Worm (Caenorhabditis elegans) whole organism, L4 larva: ENCODE results near the gene egl-43.

Experiments used
- D1046.2 ChIP-seq: fragments of 200-800 bp; sonication (Bioruptor generic); IDR thresholded peaks from 2 replicates; pipeline ENCODE4 v1.3.6; 2022; ENCODE audit warnings: missing genetic modification characterization, missing compliant biosample characterization
- F49E8.2 ChIP-seq: sonication (generic microtip); optimal IDR thresholded peaks from 2 replicates; lab custom pipeline; 2016; ENCODE audit warnings: missing compliant biosample characterization, mild to moderate bottlenecking, missing genetic modification characterization, borderline replicate concordance
- T26A8.4 ChIP-seq: fragments of 200-800 bp; sonication (Bioruptor generic); IDR thresholded peaks from 2 replicates; pipeline ENCODE4 v1.3.6; 2022; ENCODE audit warnings: missing genetic modification characterization, missing compliant biosample characterization
- Y105C5A.15 ChIP-seq: fragments of 200-800 bp; sonication (Bioruptor generic); IDR thresholded peaks from 2 replicates; pipeline ENCODE4 v1.3.6; 2022; ENCODE audit warnings: missing genetic modification characterization, missing compliant biosample characterization
- Y5F2A.4 ChIP-seq: fragments of 200-800 bp; sonication (Bioruptor generic); optimal IDR thresholded peaks from 2 replicates; lab custom pipeline; 2018; ENCODE audit warnings: mild to moderate bottlenecking, missing genetic modification characterization, missing compliant biosample characterization
- Y75B8A.6 ChIP-seq: fragments of 200-800 bp; sonication (Bioruptor generic); IDR thresholded peaks from 2 replicates; pipeline ENCODE4 v1.3.6; 2022; ENCODE audit warnings: missing genetic modification reagents, missing genetic modification characterization, missing compliant biosample characterization
- ZK546.5 ChIP-seq, 2 experiments: sonication (generic microtip); optimal IDR thresholded peaks; 2 replicates each; lab custom pipeline; 2017; ENCODE audit warnings: missing biosample characterization in 2 of 2, missing genetic modification characterization in 2 of 2
- aha-1 ChIP-seq: fragments of 150-350 bp; peaks from one replicate; lab custom pipeline; 2014; ENCODE audit warnings: missing biosample characterization, missing genetic modification characterization
- ama-1 ChIP-seq: fragments of 150-350 bp; optimal IDR thresholded peaks from 2 replicates; lab custom pipeline; 2014; ENCODE audit warnings: inconsistent platforms, mixed read lengths
- ceh-28 ChIP-seq: fragments of 150-350 bp; optimal IDR thresholded peaks from 2 replicates; lab custom pipeline; 2014; ENCODE audit warnings: missing biosample characterization, missing genetic modification reagents, missing genetic modification characterization
- ceh-44 ChIP-seq: fragments of 200-800 bp; sonication (Bioruptor generic); IDR thresholded peaks from 2 replicates; pipeline ENCODE4 v1.3.6; 2022; ENCODE audit warnings: missing genetic modification reagents, missing genetic modification characterization, missing compliant biosample characterization
- ceh-62 ChIP-seq: sonication (generic microtip); optimal IDR thresholded peaks from 2 replicates; lab custom pipeline; 2017; ENCODE audit warnings: missing biosample characterization, missing genetic modification characterization
- ces-1 ChIP-seq: fragments of 150-350 bp; sonication (generic microtip); optimal IDR thresholded peaks from 4 replicates; lab custom pipeline; 2014; ENCODE audit warnings: missing biosample characterization, missing genetic modification reagents, missing genetic modification characterization
- ctbp-1 ChIP-seq: fragments of 200-800 bp; sonication (Bioruptor generic); IDR thresholded peaks from 2 replicates; pipeline ENCODE4 v1.3.6; 2022; ENCODE audit warnings: missing genetic modification reagents, missing genetic modification characterization, missing compliant biosample characterization
- daf-12 ChIP-seq: fragments of 150-350 bp; optimal IDR thresholded peaks from 2 replicates; lab custom pipeline; 2014; ENCODE audit warnings: missing biosample characterization, missing genetic modification reagents, missing genetic modification characterization
- daf-16 ChIP-seq, 3 experiments: sonication (generic microtip); optimal IDR thresholded peaks; 2 replicates each; lab custom pipeline; 2016 to 2017; ENCODE audit warnings: missing genetic modification characterization in 3 of 3, missing genetic modification reagents in 3 of 3, mild to moderate bottlenecking in 2 of 3, missing compliant biosample characterization in 2 of 3, missing biosample characterization in 1 of 3, moderate library complexity in 1 of 3
- daf-8 ChIP-seq: fragments of 200-800 bp; sonication (Bioruptor generic); IDR thresholded peaks from 2 replicates; pipeline ENCODE4 v1.3.6; 2022; ENCODE audit warnings: missing genetic modification characterization, missing compliant biosample characterization
- dmd-9 ChIP-seq: fragments of 200-800 bp; sonication (Bioruptor generic); IDR thresholded peaks from 2 replicates; pipeline ENCODE4 v1.3.6; 2022; ENCODE audit warnings: missing genetic modification reagents, missing genetic modification characterization, missing compliant biosample characterization
- dpl-1 ChIP-seq: fragments of 150-350 bp; optimal IDR thresholded peaks from 2 replicates; lab custom pipeline; 2014; ENCODE audit warnings: missing biosample characterization, missing genetic modification reagents, missing genetic modification characterization
- duxl-1 ChIP-seq: sonication (generic microtip); optimal IDR thresholded peaks from 2 replicates; lab custom pipeline; 2016; ENCODE audit warnings: mild to moderate bottlenecking, missing genetic modification characterization, moderate library complexity, missing compliant biosample characterization; ENCODE audit not compliant: poor library complexity
- dve-1 ChIP-seq: sonication (generic microtip); optimal IDR thresholded peaks from 2 replicates; lab custom pipeline; 2017; ENCODE audit warnings: antibody characterized with exemption, mild to moderate bottlenecking, missing genetic modification characterization, missing compliant biosample characterization; ENCODE audit not compliant: insufficient read depth
- egl-27 ChIP-seq: sonication (generic microtip); optimal IDR thresholded peaks from 3 replicates; lab custom pipeline; 2017; ENCODE audit warnings: missing biosample characterization, missing genetic modification reagents, missing genetic modification characterization
- hif-1 ChIP-seq, 2 experiments: sonication (generic microtip); optimal IDR thresholded peaks; 2 replicates each; lab custom pipeline; 2016 to 2017; ENCODE audit warnings: missing compliant biosample characterization in 2 of 2, missing genetic modification characterization in 2 of 2, missing genetic modification reagents in 2 of 2, missing genotype in 2 of 2, mild to moderate bottlenecking in 1 of 2
- hlh-11 ChIP-seq: fragments of 200-800 bp; sonication (Bioruptor generic); optimal IDR thresholded peaks from 2 replicates; lab custom pipeline; 2018; ENCODE audit warnings: mild to moderate bottlenecking, missing genetic modification characterization, missing compliant biosample characterization
- hlh-30 ChIP-seq: sonication (generic microtip); optimal IDR thresholded peaks from 2 replicates; lab custom pipeline; 2017; ENCODE audit warnings: antibody characterized with exemption, mild to moderate bottlenecking, missing genetic modification characterization, missing compliant biosample characterization; ENCODE audit not compliant: insufficient read depth
- hmg-1.1 ChIP-seq: fragments of 200-800 bp; sonication (Bioruptor generic); IDR thresholded peaks from 2 replicates; pipeline ENCODE4 v1.3.6; 2022; ENCODE audit warnings: missing genetic modification reagents, missing genetic modification characterization, missing compliant biosample characterization
- lin-13 ChIP-seq: fragments of 150-350 bp; optimal IDR thresholded peaks from 2 replicates; lab custom pipeline; 2014; ENCODE audit warnings: missing biosample characterization, missing genetic modification reagents, missing genetic modification characterization
- lin-15B ChIP-seq: fragments of 150-350 bp; sonication (generic microtip); optimal IDR thresholded peaks from 3 replicates; lab custom pipeline; 2014; ENCODE audit warnings: missing biosample characterization, missing genetic modification characterization
- lin-38 ChIP-seq: fragments of 200-800 bp; sonication (Bioruptor generic); IDR thresholded peaks from 2 replicates; pipeline ENCODE4 v1.3.6; 2022; ENCODE audit warnings: missing genetic modification reagents, missing genetic modification characterization, missing compliant biosample characterization
- lsy-2 ChIP-seq, 2 experiments: fragments of 150-350 bp in 1 of 2; sonication (generic microtip) in 1 of 2; optimal IDR thresholded peaks; 2 replicates each; lab custom pipeline; 2014 to 2017; ENCODE audit warnings: missing biosample characterization in 2 of 2, missing genetic modification characterization in 2 of 2
- mdt-29 ChIP-seq: fragments of 200-800 bp; sonication (Bioruptor generic); IDR thresholded peaks from 2 replicates; pipeline ENCODE4 v1.3.6; 2022; ENCODE audit warnings: missing genetic modification reagents, missing genetic modification characterization, missing compliant biosample characterization
- mep-1 ChIP-seq: fragments of 150-350 bp; sonication (generic microtip); optimal IDR thresholded peaks from 3 replicates; lab custom pipeline; 2014; ENCODE audit warnings: missing biosample characterization, missing genetic modification characterization
- mxl-3 ChIP-seq: fragments of 200-800 bp; sonication (Bioruptor generic); optimal IDR thresholded peaks from 2 replicates; lab custom pipeline; 2018; ENCODE audit warnings: mild to moderate bottlenecking, missing genetic modification characterization, missing compliant biosample characterization
- nhr-28 ChIP-seq: fragments of 150-350 bp; optimal IDR thresholded peaks from 2 replicates; lab custom pipeline; 2014; ENCODE audit warnings: missing biosample characterization, missing genetic modification characterization
- nhr-41 ChIP-seq: fragments of 200-800 bp; sonication (Bioruptor generic); IDR thresholded peaks from 2 replicates; pipeline ENCODE4 v1.3.6; 2022; ENCODE audit warnings: missing genetic modification reagents, missing genetic modification characterization, missing compliant biosample characterization
- nhr-42 ChIP-seq: fragments of 200-800 bp; sonication (Bioruptor generic); IDR thresholded peaks from 2 replicates; pipeline ENCODE4 v1.3.6; 2022; ENCODE audit warnings: missing genetic modification characterization, missing compliant biosample characterization
- nhr-77 ChIP-seq: fragments of 150-350 bp; optimal IDR thresholded peaks from 2 replicates; lab custom pipeline; 2014; ENCODE audit warnings: missing biosample characterization, missing genetic modification characterization
- pha-4 ChIP-seq, 2 experiments: fragments of 150-350 bp in 1 of 2; fragments of 200-800 bp in 1 of 2; sonication (Bioruptor generic) in 1 of 2; IDR thresholded peaks in 1 of 2; optimal IDR thresholded peaks in 1 of 2; 2 replicates each; pipeline versions ENCODE4 v1.3.6 to Lab custom; 2014 to 2022; ENCODE audit warnings: missing genetic modification characterization in 2 of 2, missing genetic modification reagents in 2 of 2, missing biosample characterization in 1 of 2, missing compliant biosample characterization in 1 of 2
- php-3 ChIP-seq: fragments of 200-800 bp; sonication (Bioruptor generic); IDR thresholded peaks from 2 replicates; pipeline ENCODE4 v1.3.6; 2022; ENCODE audit warnings: missing genetic modification reagents, missing genetic modification characterization, missing compliant biosample characterization
- pqm-1 ChIP-seq: sonication (generic microtip); optimal IDR thresholded peaks from 2 replicates; lab custom pipeline; 2017; ENCODE audit warnings: missing biosample characterization, missing genetic modification characterization
- snpc-4 ChIP-seq: fragments of 150-350 bp; optimal IDR thresholded peaks from 2 replicates; lab custom pipeline; 2014; ENCODE audit warnings: missing biosample characterization, missing genetic modification characterization
- tag-97 ChIP-seq: fragments of 200-800 bp; sonication (Bioruptor generic); IDR thresholded peaks from 2 replicates; pipeline ENCODE4 v1.3.6; 2022; ENCODE audit warnings: missing genetic modification characterization, missing compliant biosample characterization
- tra-1 ChIP-seq: fragments of 200-800 bp; sonication (Bioruptor generic); IDR thresholded peaks from 2 replicates; pipeline ENCODE4 v1.3.6; 2022; ENCODE audit warnings: missing genetic modification reagents, missing genetic modification characterization, missing compliant biosample characterization
- unc-130 ChIP-seq: sonication (generic microtip); optimal IDR thresholded peaks from 2 replicates; lab custom pipeline; 2016; ENCODE audit warnings: missing genetic modification reagents, missing genetic modification characterization, missing compliant biosample characterization
- zag-1 ChIP-seq: fragments of 150-350 bp; optimal IDR thresholded peaks from 2 replicates; lab custom pipeline; 2014; ENCODE audit warnings: missing biosample characterization, missing genetic modification characterization
- zfp-2 ChIP-seq: sonication (generic microtip); optimal IDR thresholded peaks from 2 replicates; lab custom pipeline; 2016; ENCODE audit warnings: mild to moderate bottlenecking, missing genetic modification characterization, missing compliant biosample characterization
- zip-2 ChIP-seq: fragments of 150-350 bp; optimal IDR thresholded peaks from 2 replicates; lab custom pipeline; 2014; ENCODE audit warnings: missing biosample characterization, missing genetic modification characterization

Gene egl-43

ce11 chrII:9936859-9937258 is 18.1 kb upstream of the egl-43 start, which contains the start of gene C05C10.3:
C05C10.3 (minus strand) TSS chrII:9936893.
- no peak for TF ChIP-seq dmd-9 (GFP tag; lab: Robert Waterston, UW)
- no peak for TF ChIP-seq zag-1 (tag; lab: Kevin White, UChicago)
- TF ChIP-seq aha-1, result no peak
- TF ChIP-seq lin-38 (GFP tag; lab: Robert Waterston, UW), result no peak
- no peak for TF ChIP-seq Y105C5A.15 (GFP tag; lab: Robert Waterston, UW)
- no peak for TF ChIP-seq ceh-44 (GFP tag; lab: Robert Waterston, UW)
- TF ChIP-seq daf-16 (GFP tag; optimal IDR thresholded peaks at IDR 0.05; lab: Kevin White, UChicago), result no peak
- TF ChIP-seq daf-16 (tag; optimal IDR thresholded peaks at IDR 0.05; lab: Kevin White, UChicago), result peak; percentile 82
- TF ChIP-seq ces-1 (GFP tag; lab: Kevin White, UChicago), result no peak
- TF ChIP-seq nhr-28 (tag; lab: Kevin White, UChicago), result peak; percentile 2
- peak; percentile 24 for TF ChIP-seq dve-1 (tag; lab: Kevin White, UChicago)
- peak; percentile 35 for TF ChIP-seq nhr-77
- no peak for TF ChIP-seq tag-97 (GFP tag; lab: Robert Waterston, UW)
- TF ChIP-seq ceh-28 (tag; lab: Kevin White, UChicago), result no peak
- TF ChIP-seq snpc-4 (tag; lab: Kevin White, UChicago), result no peak
- TF ChIP-seq pqm-1 (tag; lab: Kevin White, UChicago), result peak; percentile 7

- TF ChIP-seq Y75B8A.6 (GFP tag; lab: Robert Waterston, UW), result no peak
- TF ChIP-seq daf-8 (GFP tag; lab: Robert Waterston, UW), result no peak
- no peak for TF ChIP-seq duxl-1 (tag; lab: Kevin White, UChicago)
- TF ChIP-seq tra-1 (GFP tag; lab: Robert Waterston, UW), result peak; percentile 84
- no peak for TF ChIP-seq nhr-42 (GFP tag; lab: Robert Waterston, UW)
- peak; percentile 97 for TF ChIP-seq hlh-30 (tag; lab: Kevin White, UChicago)
- TF ChIP-seq ama-1, result peak; percentile 90
- TF ChIP-seq F49E8.2 (tag; lab: Kevin White, UChicago), result no peak
- peak; percentile 64 for TF ChIP-seq dpl-1
- no peak for TF ChIP-seq ceh-62 (tag; lab: Kevin White, UChicago)
- no peak for TF ChIP-seq Y5F2A.4
- peak; percentile 30; the same call in 1 of the 2 replicates for TF ChIP-seq T26A8.4 (GFP tag; lab: Robert Waterston, UW)
- TF ChIP-seq nhr-41 (GFP tag; lab: Robert Waterston, UW), result no peak
- TF ChIP-seq daf-16 (GFP tag; optimal IDR thresholded peaks at IDR 0.05; lab: Kevin White, UChicago), result peak in 1 of 2 experiments; percentile 19
- peak; percentile 85 for TF ChIP-seq daf-16 (tag; optimal IDR thresholded peaks at IDR 0.05; lab: Kevin White, UChicago)
- TF ChIP-seq snpc-4 (tag; lab: Kevin White, UChicago), result no peak
- TF ChIP-seq ces-1 (GFP tag; lab: Kevin White, UChicago), result no peak
- no peak for TF ChIP-seq pha-4 (GFP tag; IDR thresholded peaks at IDR 0.05; lab: Robert Waterston, UW)
- TF ChIP-seq pha-4 (tag; optimal IDR thresholded peaks at IDR 0.05; lab: Kevin White, UChicago), result peak; percentile 33
- no peak for TF ChIP-seq zfp-2 (tag; lab: Kevin White, UChicago)
- TF ChIP-seq hmg-1.1, result peak; percentile 53; the same call in 1 of the 2 replicates
- peak; percentile 65 for TF ChIP-seq nhr-77
- TF ChIP-seq hlh-11 (tag; lab: Kevin White, UChicago), result peak; percentile 94
- TF ChIP-seq ZK546.5 (tag; optimal IDR thresholded peaks at IDR 0.05; lab: Kevin White, UChicago), result no peak
- no peak for TF ChIP-seq daf-12 (tag; lab: Kevin White, UChicago)
- no peak for TF ChIP-seq mdt-29 (GFP tag; lab: Robert Waterston, UW)
- TF ChIP-seq lsy-2 (tag; optimal IDR thresholded peaks at IDR 0.05; lab: Kevin White, UChicago), result peak; percentile 7 to 88
- TF ChIP-seq mep-1 (tag; lab: Kevin White, UChicago), result peak; percentile 90
- peak; percentile 8 for TF ChIP-seq zip-2
- TF ChIP-seq mxl-3 (GFP tag; lab: Kevin White, UChicago), result peak; percentile 100
- TF ChIP-seq lin-13 (GFP tag; lab: Kevin White, UChicago), result peak; percentile 75
- TF ChIP-seq lin-15B (tag; lab: Kevin White, UChicago), result no peak
- peak; percentile 13 for TF ChIP-seq unc-130 (GFP tag; lab: Kevin White, UChicago)
- TF ChIP-seq ctbp-1 (GFP tag; lab: Robert Waterston, UW), result no peak
- peak; percentile 26 for TF ChIP-seq pqm-1 (tag; lab: Kevin White, UChicago)
- TF ChIP-seq D1046.2 (GFP tag; lab: Robert Waterston, UW), result no peak
- peak; percentile 46; the same call in 1 of the 2 replicates for TF ChIP-seq php-3 (GFP tag; lab: Robert Waterston, UW)
- TF ChIP-seq aha-1, result peak; percentile 99
- TF ChIP-seq zag-1 (tag; lab: Kevin White, UChicago), result no peak
- TF ChIP-seq hif-1 (tag; optimal IDR thresholded peaks at IDR 0.05; lab: Kevin White, UChicago), result peak in 1 of 2 experiments; percentile 53
- TF ChIP-seq egl-27 (tag; lab: Kevin White, UChicago), result no peak
These were observed 17.4 kb upstream of the egl-43 start for ce11 chrII:9937611-9938010.
